Fruit fly (Drosophila melanogaster) whole organism, embryonic: ENCODE data around the gene CG31102.

Experiments used
- Asciz ChIP-seq: fragments of 200-800 bp; sonication (Bioruptor generic); optimal IDR thresholded peaks from 2 replicates; lab custom pipeline; 2017; ENCODE audit warnings: missing biosample characterization, mild to moderate bottlenecking, missing genetic modification characterization, missing genetic modification reagents
- CG10565 ChIP-seq: fragments of 200-800 bp; sonication (Bioruptor generic); optimal IDR thresholded peaks from 3 replicates; lab custom pipeline; 2016; ENCODE audit warnings: missing biosample characterization, mild to moderate bottlenecking, missing genetic modification characterization
- CG11085 ChIP-seq: fragments of 200-800 bp; sonication (Bioruptor generic); IDR thresholded peaks from 2 replicates; pipeline ENCODE4 v1.3.6; 2022; ENCODE audit warnings: missing biosample characterization, missing genetic modification characterization
- CG11723 ChIP-seq: fragments of 200-800 bp; sonication (Bioruptor generic); optimal IDR thresholded peaks from 2 replicates; lab custom pipeline; 2017; ENCODE audit warnings: missing biosample characterization, mild to moderate bottlenecking, missing genetic modification characterization
- CG12659 ChIP-seq: fragments of 200-800 bp; sonication (Bioruptor generic); optimal IDR thresholded peaks from 3 replicates; lab custom pipeline; 2017; ENCODE audit warnings: mild to moderate bottlenecking, missing biosample characterization, missing genetic modification reagents, missing genetic modification characterization
- CG13775 ChIP-seq: fragments of 200-800 bp; sonication (Bioruptor generic); optimal IDR thresholded peaks from 3 replicates; lab custom pipeline; 2017; ENCODE audit warnings: missing biosample characterization, mild to moderate bottlenecking, missing genetic modification characterization
- CG17186 ChIP-seq: fragments of 200-800 bp; sonication (Bioruptor generic); optimal IDR thresholded peaks from 3 replicates; lab custom pipeline; 2017; ENCODE audit warnings: missing biosample characterization, missing genetic modification reagents, missing genetic modification characterization
- CG17802 ChIP-seq: fragments of 200-800 bp; sonication (Bioruptor generic); optimal IDR thresholded peaks from 2 replicates; lab custom pipeline; 2018; ENCODE audit warnings: missing biosample characterization, mild to moderate bottlenecking, missing genetic modification characterization, moderate library complexity
- CG18262 ChIP-seq: fragments of 200-800 bp; optimal IDR thresholded peaks from 3 replicates; lab custom pipeline; 2019; ENCODE audit warnings: missing biosample characterization, mild to moderate bottlenecking, missing genetic modification characterization, moderate library complexity
- CG2120 ChIP-seq: fragments of 200-800 bp; sonication (Bioruptor generic); optimal IDR thresholded peaks from 3 replicates; lab custom pipeline; 2016; ENCODE audit warnings: missing biosample characterization, missing genetic modification characterization
- CG2129 ChIP-seq: fragments of 200-800 bp; sonication (Bioruptor generic); IDR thresholded peaks from 2 replicates; pipeline ENCODE4 v1.3.6; 2022; ENCODE audit warnings: missing biosample characterization, missing genetic modification characterization; ENCODE audit not compliant: partially characterized antibody
- CG2202 ChIP-seq: fragments of 200-800 bp; sonication (Bioruptor generic); optimal IDR thresholded peaks from 2 replicates; lab custom pipeline; 2018; ENCODE audit warnings: missing biosample characterization, mild to moderate bottlenecking, missing genetic modification characterization
- CG30403 ChIP-seq: fragments of 200-800 bp; sonication (Bioruptor generic); optimal IDR thresholded peaks from 3 replicates; lab custom pipeline; 2016; ENCODE audit warnings: missing biosample characterization, missing genetic modification characterization
- CG31224 ChIP-seq: fragments of 200-800 bp; sonication (Bioruptor generic); IDR thresholded peaks from 2 replicates; pipeline ENCODE4 v1.3.6; 2022; ENCODE audit warnings: missing biosample characterization, missing genetic modification characterization
- CG32772 ChIP-seq: fragments of 200-800 bp; sonication (Bioruptor generic); IDR thresholded peaks from 2 replicates; pipeline ENCODE4 v1.3.6; 2022; ENCODE audit warnings: missing biosample characterization, missing genetic modification characterization
- CG33213 ChIP-seq: fragments of 200-800 bp; sonication (Bioruptor generic); optimal IDR thresholded peaks from 3 replicates; lab custom pipeline; 2016; ENCODE audit warnings: missing biosample characterization, missing genetic modification characterization
- CG34376 ChIP-seq: fragments of 200-800 bp; sonication (Bioruptor generic); optimal IDR thresholded peaks from 2 replicates; lab custom pipeline; 2018; ENCODE audit warnings: missing biosample characterization, mild to moderate bottlenecking, missing genetic modification characterization
- CG7357 ChIP-seq: fragments of 200-800 bp; sonication (Bioruptor generic); IDR thresholded peaks from 3 replicates; pipeline ENCODE4 v1.3.6; 2022; ENCODE audit warnings: missing biosample characterization, missing genetic modification characterization
- CG7556 ChIP-seq: fragments of 200-800 bp; sonication (Bioruptor generic); optimal IDR thresholded peaks from 2 replicates; lab custom pipeline; 2017; ENCODE audit warnings: missing biosample characterization, mild to moderate bottlenecking, missing genetic modification characterization
- CG9437 ChIP-seq: fragments of 200-800 bp; sonication (Bioruptor generic); optimal IDR thresholded peaks from 2 replicates; lab custom pipeline; 2018; ENCODE audit warnings: missing biosample characterization, mild to moderate bottlenecking, missing genetic modification characterization
- CTCF ChIP-seq: fragments of 200-800 bp; sonication (Bioruptor generic); optimal IDR thresholded peaks from 2 replicates; lab custom pipeline; 2017; ENCODE audit warnings: missing biosample characterization, mild to moderate bottlenecking, missing genetic modification characterization, moderate library complexity
- Dll ChIP-seq: fragments of 200-800 bp; sonication (Bioruptor generic); IDR thresholded peaks from 4 replicates; pipeline ENCODE4 v1.3.6; 2022; ENCODE audit warnings: missing biosample characterization, missing genetic modification characterization; ENCODE audit not compliant: partially characterized antibody
- Dref ChIP-seq: fragments of 200-800 bp; sonication (Bioruptor generic); IDR thresholded peaks from 2 replicates; pipeline ENCODE4 v1.3.6; 2022; ENCODE audit warnings: missing biosample characterization, missing genetic modification characterization
- E2f2 ChIP-seq: fragments of 200-800 bp; sonication (Bioruptor generic); IDR thresholded peaks from 2 replicates; pipeline ENCODE4 v1.3.6; 2022; ENCODE audit warnings: missing biosample characterization, missing genetic modification characterization
- Fer3 ChIP-seq: fragments of 200-800 bp; sonication (Bioruptor generic); optimal IDR thresholded peaks from 2 replicates; lab custom pipeline; 2018; ENCODE audit warnings: missing biosample characterization, mild to moderate bottlenecking, missing genetic modification characterization, moderate library complexity
- Hr51 ChIP-seq, 2 experiments: fragments of 200-800 bp; sonication (Bioruptor generic); optimal IDR thresholded peaks; 2 replicates in 1 of 2; 3 replicates in 1 of 2; lab custom pipeline; 2016 to 2018; ENCODE audit warnings: missing biosample characterization in 2 of 2, missing genetic modification characterization in 2 of 2, mild to moderate bottlenecking in 1 of 2, moderate library complexity in 1 of 2
- Nf-YB ChIP-seq: fragments of 200-800 bp; sonication (Bioruptor generic); optimal IDR thresholded peaks from 3 replicates; lab custom pipeline; 2019; ENCODE audit warnings: missing biosample characterization, mild to moderate bottlenecking, missing genetic modification characterization, moderate library complexity
- Rx ChIP-seq: fragments of 200-800 bp; sonication (Bioruptor generic); IDR thresholded peaks from 2 replicates; pipeline ENCODE4 v1.3.6; 2022; ENCODE audit warnings: missing biosample characterization, missing genetic modification characterization
- abd-A ChIP-seq: fragments of 200-800 bp; sonication (Bioruptor generic); optimal IDR thresholded peaks from 3 replicates; lab custom pipeline; 2019; ENCODE audit warnings: missing biosample characterization, mild to moderate bottlenecking, missing genetic modification characterization, moderate library complexity
- ato ChIP-seq: fragments of 200-800 bp; sonication (Bioruptor generic); IDR thresholded peaks from 2 replicates; pipeline ENCODE4 v1.3.6; 2022; ENCODE audit warnings: missing biosample characterization, missing genetic modification characterization; ENCODE audit not compliant: partially characterized antibody
- bab2 ChIP-seq: fragments of 200-800 bp; sonication (Bioruptor generic); optimal IDR thresholded peaks from 2 replicates; lab custom pipeline; 2016; ENCODE audit warnings: missing biosample characterization, missing genetic modification characterization
- cad ChIP-seq: fragments of >200 bp; optimal IDR thresholded peaks from 2 replicates; lab custom pipeline; 2017; ENCODE audit warnings: missing biosample characterization, missing genetic modification characterization
- cato ChIP-seq: fragments of 200-800 bp; sonication (Bioruptor generic); optimal IDR thresholded peaks from 2 replicates; lab custom pipeline; 2016; ENCODE audit warnings: missing biosample characterization, missing genetic modification characterization, borderline replicate concordance
- crc ChIP-seq: fragments of 200-800 bp; sonication (Bioruptor generic); optimal IDR thresholded peaks from 2 replicates; lab custom pipeline; 2016; ENCODE audit warnings: missing biosample characterization, missing genetic modification characterization
- dimm ChIP-seq: fragments of 200-800 bp; sonication (Bioruptor generic); IDR thresholded peaks from 2 replicates; pipeline ENCODE4 v1.3.6; 2022; ENCODE audit warnings: missing biosample characterization, missing genetic modification characterization
- knrl ChIP-seq: fragments of 200-800 bp; sonication (Bioruptor generic); IDR thresholded peaks from 3 replicates; pipeline ENCODE4 v1.3.6; 2022; ENCODE audit warnings: missing biosample characterization, missing genetic modification characterization; ENCODE audit not compliant: partially characterized antibody
- lilli ChIP-seq: fragments of 200-800 bp; sonication (Bioruptor generic); optimal IDR thresholded peaks from 3 replicates; lab custom pipeline; 2016; ENCODE audit warnings: missing biosample characterization, missing genetic modification characterization
- nerfin-1 ChIP-seq: fragments of 200-800 bp; sonication (Bioruptor generic); optimal IDR thresholded peaks from 3 replicates; lab custom pipeline; 2019; ENCODE audit warnings: missing biosample characterization, mild to moderate bottlenecking, missing genetic modification characterization, moderate library complexity
- nerfin-2 ChIP-seq: fragments of 200-800 bp; sonication (Bioruptor generic); IDR thresholded peaks from 2 replicates; pipeline ENCODE4 v1.3.6; 2022; ENCODE audit warnings: missing biosample characterization, missing genetic modification characterization; ENCODE audit not compliant: partially characterized antibody
- odd ChIP-seq: fragments of 200-800 bp; sonication (Bioruptor generic); optimal IDR thresholded peaks from 2 replicates; lab custom pipeline; 2017; ENCODE audit warnings: missing biosample characterization, mild to moderate bottlenecking, missing genetic modification characterization
- pum ChIP-seq: fragments of 200-800 bp; sonication (Bioruptor generic); optimal IDR thresholded peaks from 2 replicates; lab custom pipeline; 2016; ENCODE audit warnings: missing biosample characterization, missing genetic modification characterization
- ranshi ChIP-seq: fragments of 200-800 bp; sonication (Bioruptor generic); IDR thresholded peaks from 2 replicates; pipeline ENCODE4 v1.3.6; 2022; ENCODE audit warnings: missing biosample characterization, missing genetic modification characterization
- ro ChIP-seq: fragments of 200-800 bp; sonication (Bioruptor generic); IDR thresholded peaks from 2 replicates; pipeline ENCODE4 v1.3.6; 2022; ENCODE audit warnings: missing biosample characterization, missing genetic modification characterization
- sima ChIP-seq: fragments of 200-800 bp; sonication (Bioruptor generic); optimal IDR thresholded peaks from 2 replicates; lab custom pipeline; 2016; ENCODE audit warnings: missing biosample characterization, missing genetic modification characterization
- tna ChIP-seq: fragments of 200-800 bp; sonication (Bioruptor generic); IDR thresholded peaks from 2 replicates; pipeline ENCODE4 v1.3.6; 2022; ENCODE audit warnings: missing biosample characterization, missing genetic modification characterization; ENCODE audit not compliant: partially characterized antibody
- trh ChIP-seq: fragments of 200-800 bp; sonication (Bioruptor generic); optimal IDR thresholded peaks from 2 replicates; lab custom pipeline; 2016; ENCODE audit warnings: missing biosample characterization, missing genetic modification characterization
- vfl ChIP-seq: fragments of 200-800 bp; sonication (Bioruptor generic); optimal IDR thresholded peaks from 2 replicates; lab custom pipeline; 2016; ENCODE audit warnings: missing biosample characterization, missing genetic modification characterization
- vnd ChIP-seq: fragments of 200-800 bp; sonication (Bioruptor generic); IDR thresholded peaks from 3 replicates; pipeline ENCODE4 v1.3.6; 2022; ENCODE audit warnings: missing biosample characterization, missing genetic modification characterization; ENCODE audit not compliant: partially characterized antibody
- zen2 ChIP-seq: fragments of 200-800 bp; sonication (Bioruptor generic); IDR thresholded peaks from 3 replicates; pipeline ENCODE4 v1.3.6; 2022; ENCODE audit warnings: missing biosample characterization, missing genetic modification characterization; ENCODE audit not compliant: partially characterized antibody

Gene CG31102

DNA sequence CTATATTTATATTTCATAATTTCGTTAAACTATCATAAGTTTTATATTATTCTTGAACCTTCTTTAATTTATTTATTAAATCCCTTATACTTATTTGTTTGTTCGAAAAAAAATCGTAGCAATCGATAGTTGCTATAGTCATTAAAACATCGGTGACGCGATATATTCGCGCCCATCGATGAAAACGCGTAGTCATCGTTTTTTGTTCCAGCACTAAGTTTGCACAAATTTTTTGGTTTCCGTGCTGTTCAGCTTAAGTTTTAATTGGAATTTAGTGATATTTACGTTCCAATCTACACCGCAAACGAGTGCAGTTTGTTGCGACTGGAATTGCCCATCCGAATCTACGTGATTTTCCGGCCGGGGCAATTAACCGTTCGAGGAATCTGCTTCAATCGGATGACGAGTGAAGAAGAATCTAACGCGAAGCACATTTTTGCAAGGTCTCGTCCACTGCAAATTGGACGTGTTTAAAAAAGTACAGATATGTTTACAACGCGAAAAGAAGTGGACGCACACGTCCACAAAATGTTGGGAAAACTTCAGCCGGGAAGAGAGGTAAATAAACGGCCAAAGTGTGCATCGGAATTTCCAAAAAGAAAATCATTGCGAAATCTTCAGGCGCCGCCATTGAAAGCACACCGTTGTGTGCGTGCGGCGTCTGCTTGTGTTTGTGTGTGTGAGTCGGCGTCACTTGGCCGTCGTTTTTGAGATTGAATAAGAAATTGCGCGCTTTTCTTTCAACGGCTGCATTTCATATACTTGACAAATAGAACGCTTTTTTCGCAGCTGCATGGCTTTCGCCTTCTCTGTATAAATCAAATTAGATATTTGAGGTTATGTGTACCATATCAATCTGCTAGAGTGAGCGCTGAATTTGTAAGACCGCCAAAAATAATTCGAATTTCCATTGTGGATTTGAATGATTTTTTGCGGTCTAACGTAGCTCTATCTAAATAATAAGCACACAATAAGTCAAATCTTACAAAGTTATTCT, 46.0 kb downstream of the CG31102 start, which contains the start of gene Nup358 (continued):
- TF ChIP-seq bab2 (GFP tag; lab: Kevin White, UChicago) (no peak), ranshi (GFP tag; lab: Robert Waterston, UW) (no peak), vnd (GFP tag; lab: Robert Waterston, UW) (peak; percentile 97), pum (no peak), CG32772 (GFP tag; lab: Robert Waterston, UW) (no peak), CG10565 (GFP tag; lab: Kevin White, UChicago) (no peak), CG2120 (no peak), cad (GFP tag; lab: Kevin White, UChicago) (no peak), dimm (GFP tag; lab: Robert Waterston, UW) (no peak), nerfin-2 (GFP tag; lab: Robert Waterston, UW) (peak; percentile 97), odd (GFP tag; lab: Kevin White, UChicago) (no peak), tna (peak; percentile 98), CG13775 (no peak), CG34376 (GFP tag; lab: Kevin White, UChicago) (peak; percentile 30), CG7556 (GFP tag; lab: Kevin White, UChicago) (no peak), E2f2 (GFP tag; lab: Robert Waterston, UW) (peak; percentile 74), CTCF (GFP tag; lab: Kevin White, UChicago) (no peak), CG31224 (GFP tag; lab: Robert Waterston, UW) (no peak), CG30403 (GFP tag; lab: Kevin White, UChicago) (peak; percentile 20), cato (GFP tag; lab: Kevin White, UChicago) (no peak), vfl (GFP tag; lab: Kevin White, UChicago) (no peak), CG17186 (GFP tag; lab: Kevin White, UChicago) (peak; percentile 58), Asciz (GFP tag; lab: Kevin White, UChicago) (no peak), ato (GFP tag; lab: Robert Waterston, UW) (peak; percentile 99), Hr51 (GFP tag; optimal IDR thresholded peaks at IDR 0.05; lab: Kevin White, UChicago) (no peak), CG17802 (tag; lab: Kevin White, UChicago) (no peak), CG18262 (tag; lab: Kevin White, UChicago) (peak; percentile 25), ro (GFP tag; lab: Robert Waterston, UW) (no peak), Fer3 (no peak), Rx (GFP tag; lab: Robert Waterston, UW) (no peak), trh (no peak), sima (GFP tag; lab: Kevin White, UChicago) (no peak), CG12659 (peak; percentile 46), CG11723 (GFP tag; lab: Kevin White, UChicago) (no peak), CG11085 (GFP tag; lab: Robert Waterston, UW) (no peak), Dref (GFP tag; lab: Robert Waterston, UW) (peak; percentile 98), CG2129 (GFP tag; lab: Robert Waterston, UW) (peak; percentile 96), abd-A (tag; lab: Kevin White, UChicago) (no peak), nerfin-1 (tag; lab: Kevin White, UChicago) (peak; percentile 98), crc (no peak), lilli (no peak), Nf-YB (GFP tag; lab: Kevin White, UChicago) (no peak), CG2202 (no peak), zen2 (GFP tag; lab: Robert Waterston, UW) (peak; percentile 98), CG9437 (GFP tag; lab: Kevin White, UChicago) (no peak), CG33213 (GFP tag; lab: Kevin White, UChicago) (no peak), Dll (peak; percentile 96), knrl (GFP tag; lab: Robert Waterston, UW) (peak; percentile 98), CG7357 (GFP tag; lab: Robert Waterston, UW) (no peak)
